Worm (Caenorhabditis elegans): ENCODE results near the gene col-2.

Gene col-2

ce11 chrIV:10067541-10067940 is 17.7 kb downstream of the col-2 start, which contains the start of gene cwn-2:
TSS of gene cwn-2 (plus strand) at chrIV:10067816.
- TF ChIP-seq lsy-2 (tag; optimal IDR thresholded peaks at IDR 0.05): no peak
- no peak for TF ChIP-seq snpc-4 (tag; optimal IDR thresholded peaks at IDR 0.05)
- TF ChIP-seq ces-1 (GFP tag; optimal IDR thresholded peaks at IDR 0.05): no peak
- no peak for TF ChIP-seq nhr-12 (tag; optimal IDR thresholded peaks at IDR 0.05)
- no peak for TF ChIP-seq nhr-76 (tag; optimal IDR thresholded peaks at IDR 0.05)
- no peak for TF ChIP-seq mls-2 (tag; optimal IDR thresholded peaks at IDR 0.05)
- TF ChIP-seq unc-62 (GFP tag; optimal IDR thresholded peaks at IDR 0.05): no peak
- TF ChIP-seq unc-39 (tag; optimal IDR thresholded peaks at IDR 0.05): no peak
- TF ChIP-seq lin-32 (GFP tag; optimal IDR thresholded peaks at IDR 0.05): no peak
- TF ChIP-seq flh-1 (GFP tag; optimal IDR thresholded peaks at IDR 0.05): no peak
- TF ChIP-seq bed-3 (GFP tag; optimal IDR thresholded peaks at IDR 0.05): no peak
- TF ChIP-seq sem-2 (GFP tag; optimal IDR thresholded peaks at IDR 0.05): no peak
- TF ChIP-seq lin-13 (tag; optimal IDR thresholded peaks at IDR 0.05): no peak

- TF ChIP-seq mls-2 (tag; optimal IDR thresholded peaks at IDR 0.05) (no peak), bed-3 (GFP tag; optimal IDR thresholded peaks at IDR 0.05) (no peak), M03D4.4 (tag; optimal IDR thresholded peaks at IDR 0.05) (no peak), ceh-39 (tag; optimal IDR thresholded peaks at IDR 0.05) (no peak), lin-32 (GFP tag; optimal IDR thresholded peaks at IDR 0.05) (no peak), elt-1 (tag; optimal IDR thresholded peaks at IDR 0.05; ENCODE audit: borderline replicate concordance, insufficient read depth) (no peak), snpc-4 (tag; optimal IDR thresholded peaks at IDR 0.05) (no peak), lin-13 (tag; optimal IDR thresholded peaks at IDR 0.05) (no peak), blmp-1 (tag; optimal IDR thresholded peaks at IDR 0.05) (no peak), zip-8 (tag; optimal IDR thresholded peaks at IDR 0.05) (no peak), cnd-1 (tag; optimal IDR thresholded peaks at IDR 0.05) (no peak), unc-120 (tag; optimal IDR thresholded peaks at IDR 0.05; ENCODE audit: poor library complexity, severe bottlenecking) (no peak), tbx-8 (GFP tag; optimal IDR thresholded peaks at IDR 0.05) (no peak), ztf-11 (tag; optimal IDR thresholded peaks at IDR 0.05) (no peak), sptf-1 (tag; optimal IDR thresholded peaks at IDR 0.05) (no peak)
Observed at ce11 chrIV:10066456-10066855, 18.8 kb downstream of the col-2 start.

- TF ChIP-seq unc-62 (GFP tag; optimal IDR thresholded peaks at IDR 0.05): peak; percentile 98
- no peak for TF ChIP-seq mls-2 (tag; optimal IDR thresholded peaks at IDR 0.05)
- TF ChIP-seq flh-1 (GFP tag; optimal IDR thresholded peaks at IDR 0.05): no peak
Observed at ce11 chrIV:10065159-10065558, 20.1 kb downstream of the col-2 start.

- no peak for TF ChIP-seq mep-1 (tag; optimal IDR thresholded peaks at IDR 0.05)
- TF ChIP-seq nhr-28 (tag; optimal IDR thresholded peaks at IDR 0.05): no peak
- TF ChIP-seq ceh-43 (GFP tag; optimal IDR thresholded peaks at IDR 0.05): no peak
- TF ChIP-seq flh-1 (GFP tag; optimal IDR thresholded peaks at IDR 0.05): no peak
- no peak for TF ChIP-seq ham-2 (GFP tag; optimal IDR thresholded peaks at IDR 0.05)
- no peak for TF ChIP-seq ces-1 (GFP tag; optimal IDR thresholded peaks at IDR 0.05)
- no peak for TF ChIP-seq drap-1 (GFP tag; optimal IDR thresholded peaks at IDR 0.05)
- no peak for TF ChIP-seq blmp-1 (tag; optimal IDR thresholded peaks at IDR 0.05)
- no peak for TF ChIP-seq nhr-76 (tag; optimal IDR thresholded peaks at IDR 0.05)
- no peak for TF ChIP-seq bed-3 (GFP tag; optimal IDR thresholded peaks at IDR 0.05)
- TF ChIP-seq pha-4 (tag; optimal IDR thresholded peaks at IDR 0.05): no peak
- no peak for TF ChIP-seq M03D4.4 (tag; optimal IDR thresholded peaks at IDR 0.05)
- no peak for TF ChIP-seq lsy-2 (tag; optimal IDR thresholded peaks at IDR 0.05)
- TF ChIP-seq ztf-11 (tag; optimal IDR thresholded peaks at IDR 0.05): no peak
Observed at ce11 chrIV:10063941-10064340, 21.3 kb downstream of the col-2 start.

ce11 chrIV:10062728-10063127 is 22.5 kb downstream of the col-2 start, which contains the start of gene ipla-7:
TSS of gene ipla-7 (minus strand) at chrIV:10062849.
- TF ChIP-seq ces-1 (GFP tag; optimal IDR thresholded peaks at IDR 0.05) (peak; percentile 22), M03D4.4 (tag; optimal IDR thresholded peaks at IDR 0.05) (no peak), elt-1 (tag; optimal IDR thresholded peaks at IDR 0.05; ENCODE audit: borderline replicate concordance, insufficient read depth) (no peak), mls-2 (tag; optimal IDR thresholded peaks at IDR 0.05) (no peak), nhr-12 (tag; optimal IDR thresholded peaks at IDR 0.05) (no peak)

ce11 chrIV:10060795-10061194 is 24.5 kb downstream of the col-2 start:
- TF ChIP-seq ham-2 (GFP tag; optimal IDR thresholded peaks at IDR 0.05): no peak
- TF ChIP-seq ces-1 (GFP tag; optimal IDR thresholded peaks at IDR 0.05): no peak
- no peak for TF ChIP-seq mab-5 (tag; optimal IDR thresholded peaks at IDR 0.05)
- TF ChIP-seq elt-3 (tag; optimal IDR thresholded peaks at IDR 0.05): no peak
- TF ChIP-seq ceh-43 (GFP tag; optimal IDR thresholded peaks at IDR 0.05): no peak
- no peak for TF ChIP-seq zip-8 (tag; optimal IDR thresholded peaks at IDR 0.05)
- no peak for TF ChIP-seq unc-62 (GFP tag; optimal IDR thresholded peaks at IDR 0.05)
- TF ChIP-seq hlh-1 (tag; optimal IDR thresholded peaks at IDR 0.05): no peak
- TF ChIP-seq nhr-76 (tag; optimal IDR thresholded peaks at IDR 0.05): no peak
- no peak for TF ChIP-seq tbx-8 (GFP tag; optimal IDR thresholded peaks at IDR 0.05)
- no peak for TF ChIP-seq lsy-2 (tag; optimal IDR thresholded peaks at IDR 0.05)
- TF ChIP-seq nhr-12 (tag; optimal IDR thresholded peaks at IDR 0.05): no peak
- TF ChIP-seq blmp-1 (tag; optimal IDR thresholded peaks at IDR 0.05): no peak
- TF ChIP-seq lin-13 (tag; optimal IDR thresholded peaks at IDR 0.05): no peak
- no peak for TF ChIP-seq nhr-28 (tag; optimal IDR thresholded peaks at IDR 0.05)
- no peak for TF ChIP-seq ztf-11 (tag; optimal IDR thresholded peaks at IDR 0.05)
- TF ChIP-seq nhr-237 (tag; optimal IDR thresholded peaks at IDR 0.05): no peak
- TF ChIP-seq snpc-4 (tag; optimal IDR thresholded peaks at IDR 0.05): no peak

All from whole organism, mixed stage, embryonic.